Fruit fly (Drosophila melanogaster) whole organism, embryonic: ENCODE results near the gene Lrrk.
A peak's percentile ranks its signal among the peaks of the same experiment; 100 is the strongest.

Experiments
- CG11560 ChIP-seq: fragments of 200-800 bp; sonication (Bioruptor generic); IDR thresholded peaks from 3 replicates; pipeline ENCODE4 v1.3.6; 2022; ENCODE audit warnings: missing biosample characterization, missing genetic modification characterization
- CG11696 ChIP-seq: fragments of 200-800 bp; sonication (Bioruptor generic); IDR thresholded peaks from 2 replicates; pipeline ENCODE4 v1.3.6; 2022; ENCODE audit warnings: missing biosample characterization, missing genetic modification characterization
- CG14050 ChIP-seq: fragments of 200-800 bp; sonication (Bioruptor generic); IDR thresholded peaks from 3 replicates; pipeline ENCODE4 v1.3.6; 2022; ENCODE audit warnings: missing biosample characterization, missing genetic modification characterization
- CG15269 ChIP-seq: fragments of 200-800 bp; sonication (Bioruptor generic); optimal IDR thresholded peaks from 2 replicates; lab custom pipeline; 2018; ENCODE audit warnings: missing biosample characterization, mild to moderate bottlenecking, missing genetic modification characterization, moderate library complexity
- CG15514 ChIP-seq: fragments of 200-800 bp; sonication (Bioruptor generic); optimal IDR thresholded peaks from 3 replicates; lab custom pipeline; 2017; ENCODE audit warnings: missing biosample characterization, missing genetic modification characterization, mild to moderate bottlenecking, moderate library complexity, missing genetic modification reagents
- CG1602 ChIP-seq: fragments of 200-800 bp; sonication (Bioruptor generic); optimal IDR thresholded peaks from 3 replicates; lab custom pipeline; 2016; ENCODE audit warnings: missing biosample characterization, missing genetic modification characterization
- CG2202 ChIP-seq: fragments of 200-800 bp; sonication (Bioruptor generic); optimal IDR thresholded peaks from 2 replicates; lab custom pipeline; 2018; ENCODE audit warnings: missing biosample characterization, mild to moderate bottlenecking, missing genetic modification characterization
- CG2678 ChIP-seq: fragments of 200-800 bp; sonication (Bioruptor generic); optimal IDR thresholded peaks from 3 replicates; lab custom pipeline; 2019; ENCODE audit warnings: missing biosample characterization, mild to moderate bottlenecking, missing genetic modification characterization, moderate library complexity
- CG31388 ChIP-seq: fragments of 200-800 bp; sonication (Bioruptor generic); optimal IDR thresholded peaks from 2 replicates; lab custom pipeline; 2016; ENCODE audit warnings: missing biosample characterization, missing genetic modification characterization
- CG32772 ChIP-seq: fragments of 200-800 bp; sonication (Bioruptor generic); IDR thresholded peaks from 2 replicates; pipeline ENCODE4 v1.3.6; 2022; ENCODE audit warnings: missing biosample characterization, missing genetic modification characterization
- CG3281 ChIP-seq: fragments of 200-800 bp; sonication (Bioruptor generic); optimal IDR thresholded peaks from 3 replicates; lab custom pipeline; 2017; ENCODE audit warnings: missing biosample characterization, mild to moderate bottlenecking, missing genetic modification characterization
- CG42726 ChIP-seq: fragments of 200-800 bp; sonication (Bioruptor generic); IDR thresholded peaks from 2 replicates; pipeline ENCODE4 v1.3.6; 2022; ENCODE audit warnings: missing biosample characterization, missing genetic modification characterization; ENCODE audit not compliant: partially characterized antibody
- CG7357 ChIP-seq: fragments of 200-800 bp; sonication (Bioruptor generic); IDR thresholded peaks from 3 replicates; pipeline ENCODE4 v1.3.6; 2022; ENCODE audit warnings: missing biosample characterization, missing genetic modification characterization
- CG7556 ChIP-seq: fragments of 200-800 bp; sonication (Bioruptor generic); optimal IDR thresholded peaks from 2 replicates; lab custom pipeline; 2017; ENCODE audit warnings: missing biosample characterization, mild to moderate bottlenecking, missing genetic modification characterization
- Dad ChIP-seq: fragments of 200-800 bp; sonication (Bioruptor generic); optimal IDR thresholded peaks from 3 replicates; lab custom pipeline; 2016; ENCODE audit warnings: missing biosample characterization, missing genetic modification characterization
- Dek ChIP-seq: fragments of 200-800 bp; sonication (Bioruptor generic); optimal IDR thresholded peaks from 3 replicates; lab custom pipeline; 2019; ENCODE audit warnings: missing biosample characterization, mild to moderate bottlenecking, missing genetic modification characterization, moderate library complexity
- Dll ChIP-seq: fragments of 200-800 bp; sonication (Bioruptor generic); IDR thresholded peaks from 4 replicates; pipeline ENCODE4 v1.3.6; 2022; ENCODE audit warnings: missing biosample characterization, missing genetic modification characterization; ENCODE audit not compliant: partially characterized antibody
- ERR ChIP-seq: fragments of 200-800 bp; sonication (Bioruptor generic); optimal IDR thresholded peaks from 2 replicates; lab custom pipeline; 2016; ENCODE audit warnings: missing biosample characterization, missing genetic modification characterization
- Fer2 ChIP-seq: fragments of 200-800 bp; sonication (Bioruptor generic); optimal IDR thresholded peaks from 2 replicates; lab custom pipeline; 2018; ENCODE audit warnings: missing biosample characterization, mild to moderate bottlenecking, missing genetic modification characterization, moderate library complexity
- HLH3B ChIP-seq: fragments of 200-800 bp; sonication (Bioruptor generic); IDR thresholded peaks from 2 replicates; pipeline ENCODE4 v1.3.6; 2022; ENCODE audit warnings: missing biosample characterization, missing genetic modification characterization
- HLH4C ChIP-seq: fragments of 200-800 bp; sonication (Bioruptor generic); IDR thresholded peaks from 3 replicates; pipeline ENCODE4 v1.3.6; 2022; ENCODE audit warnings: missing biosample characterization, missing genetic modification characterization; ENCODE audit not compliant: partially characterized antibody
- Kr ChIP-seq: fragments of 200-800 bp; sonication (Bioruptor generic); optimal IDR thresholded peaks from 2 replicates; lab custom pipeline; 2017; ENCODE audit warnings: missing biosample characterization, mild to moderate bottlenecking, missing genetic modification characterization
- Mes4 ChIP-seq: fragments of 200-800 bp; sonication (Bioruptor generic); optimal IDR thresholded peaks from 2 replicates; lab custom pipeline; 2016; ENCODE audit warnings: missing biosample characterization, missing genetic modification characterization
- Oaz ChIP-seq: fragments of 200-800 bp; sonication (Bioruptor generic); IDR thresholded peaks from 2 replicates; pipeline ENCODE4 v1.3.6; 2022; ENCODE audit warnings: missing biosample characterization, missing genetic modification characterization
- Oli ChIP-seq: fragments of 200-800 bp; sonication (Bioruptor generic); optimal IDR thresholded peaks from 2 replicates; lab custom pipeline; 2018; ENCODE audit warnings: missing biosample characterization, mild to moderate bottlenecking, missing genetic modification characterization, moderate library complexity
- Opbp ChIP-seq: fragments of 200-800 bp; sonication (Bioruptor generic); IDR thresholded peaks from 3 replicates; pipeline ENCODE4 v1.3.6; 2022; ENCODE audit warnings: missing biosample characterization, missing genetic modification characterization; ENCODE audit not compliant: partially characterized antibody
- PHDP ChIP-seq: fragments of 200-800 bp; sonication (Bioruptor generic); optimal IDR thresholded peaks from 3 replicates; lab custom pipeline; 2018; ENCODE audit warnings: missing biosample characterization, mild to moderate bottlenecking, missing genetic modification characterization, moderate library complexity
- Ptx1 ChIP-seq: fragments of 200-800 bp; sonication (Bioruptor generic); IDR thresholded peaks from 2 replicates; pipeline ENCODE4 v1.3.6; 2022; ENCODE audit warnings: missing biosample characterization, missing genetic modification characterization
- amos ChIP-seq: fragments of 200-800 bp; sonication (Bioruptor generic); IDR thresholded peaks from 2 replicates; pipeline ENCODE4 v1.3.6; 2022; ENCODE audit warnings: missing biosample characterization, missing genetic modification characterization; ENCODE audit not compliant: partially characterized antibody
- br ChIP-seq: fragments of >200 bp; optimal IDR thresholded peaks from 2 replicates; lab custom pipeline; 2017
- cas ChIP-seq: fragments of 200-800 bp; sonication (Bioruptor generic); IDR thresholded peaks from 2 replicates; pipeline ENCODE4 v1.3.6; 2022; ENCODE audit warnings: missing biosample characterization, missing genetic modification characterization
- chn ChIP-seq: fragments of 200-800 bp; sonication (Bioruptor generic); optimal IDR thresholded peaks from 2 replicates; lab custom pipeline; 2016; ENCODE audit warnings: missing biosample characterization, missing genetic modification characterization
- crc ChIP-seq: fragments of 200-800 bp; sonication (Bioruptor generic); optimal IDR thresholded peaks from 2 replicates; lab custom pipeline; 2016; ENCODE audit warnings: missing biosample characterization, missing genetic modification characterization
- cwo ChIP-seq: fragments of 200-800 bp; sonication (Bioruptor generic); optimal IDR thresholded peaks from 3 replicates; lab custom pipeline; 2017; ENCODE audit warnings: missing biosample characterization, missing genetic modification characterization, mild to moderate bottlenecking, moderate library complexity, missing genetic modification reagents
- dati ChIP-seq: fragments of 200-800 bp; sonication (Bioruptor generic); IDR thresholded peaks from 2 replicates; pipeline ENCODE4 v1.3.6; 2022; ENCODE audit warnings: missing biosample characterization, missing genetic modification characterization
- dimm ChIP-seq: fragments of 200-800 bp; sonication (Bioruptor generic); IDR thresholded peaks from 2 replicates; pipeline ENCODE4 v1.3.6; 2022; ENCODE audit warnings: missing biosample characterization, missing genetic modification characterization
- disco-r ChIP-seq: fragments of 200-800 bp; sonication (Bioruptor generic); optimal IDR thresholded peaks from 2 replicates; lab custom pipeline; 2016; ENCODE audit warnings: missing biosample characterization, missing genetic modification characterization
- eyg ChIP-seq: fragments of 200-800 bp; sonication (Bioruptor generic); optimal IDR thresholded peaks from 3 replicates; lab custom pipeline; 2016; ENCODE audit warnings: missing biosample characterization, missing genetic modification characterization
- fd3F ChIP-seq: fragments of 200-800 bp; sonication (Bioruptor generic); optimal IDR thresholded peaks from 2 replicates; lab custom pipeline; 2018; ENCODE audit warnings: missing biosample characterization, mild to moderate bottlenecking, missing genetic modification characterization, moderate library complexity
- fu2 ChIP-seq: fragments of 200-800 bp; sonication (Bioruptor generic); optimal IDR thresholded peaks from 2 replicates; lab custom pipeline; 2016; ENCODE audit warnings: missing biosample characterization, missing genetic modification characterization
- lilli ChIP-seq: fragments of 200-800 bp; sonication (Bioruptor generic); optimal IDR thresholded peaks from 3 replicates; lab custom pipeline; 2016; ENCODE audit warnings: missing biosample characterization, missing genetic modification characterization
- maf-S ChIP-seq: fragments of 200-800 bp; sonication (Bioruptor generic); optimal IDR thresholded peaks from 2 replicates; lab custom pipeline; 2016; ENCODE audit warnings: missing biosample characterization, missing genetic modification characterization
- p53 ChIP-seq: fragments of 200-800 bp; sonication (Bioruptor generic); optimal IDR thresholded peaks from 2 replicates; lab custom pipeline; 2016; ENCODE audit warnings: missing biosample characterization, missing genetic modification characterization
- pros ChIP-seq: fragments of 200-800 bp; sonication (Bioruptor generic); optimal IDR thresholded peaks from 3 replicates; lab custom pipeline; 2019; ENCODE audit warnings: missing biosample characterization, mild to moderate bottlenecking, missing genetic modification characterization, moderate library complexity
- ranshi ChIP-seq: fragments of 200-800 bp; sonication (Bioruptor generic); IDR thresholded peaks from 2 replicates; pipeline ENCODE4 v1.3.6; 2022; ENCODE audit warnings: missing biosample characterization, missing genetic modification characterization
- rib ChIP-seq: fragments of 200-800 bp; sonication (Bioruptor generic); IDR thresholded peaks from 2 replicates; pipeline ENCODE4 v1.3.6; 2022; ENCODE audit warnings: missing biosample characterization, missing genetic modification characterization
- scrt ChIP-seq: fragments of 200-800 bp; sonication (Bioruptor generic); optimal IDR thresholded peaks from 2 replicates; lab custom pipeline; 2018; ENCODE audit warnings: missing biosample characterization, mild to moderate bottlenecking, missing genetic modification characterization, moderate library complexity
- slbo ChIP-seq: fragments of 200-800 bp; sonication (Bioruptor generic); IDR thresholded peaks from 2 replicates; pipeline ENCODE4 v1.3.6; 2022; ENCODE audit warnings: missing biosample characterization, missing genetic modification characterization
- stwl ChIP-seq: fragments of 200-800 bp; sonication (Bioruptor generic); optimal IDR thresholded peaks from 3 replicates; lab custom pipeline; 2018; ENCODE audit warnings: missing biosample characterization, mild to moderate bottlenecking, missing genetic modification characterization, moderate library complexity
- wdn ChIP-seq: fragments of 200-800 bp; sonication (Bioruptor generic); IDR thresholded peaks from 2 replicates; pipeline ENCODE4 v1.3.6; 2022; ENCODE audit warnings: missing biosample characterization, missing genetic modification characterization
- wor ChIP-seq: fragments of 200-800 bp; sonication (Bioruptor generic); IDR thresholded peaks from 2 replicates; pipeline ENCODE4 v1.3.6; 2022; ENCODE audit warnings: missing biosample characterization, missing genetic modification characterization

Gene Lrrk

DNA sequence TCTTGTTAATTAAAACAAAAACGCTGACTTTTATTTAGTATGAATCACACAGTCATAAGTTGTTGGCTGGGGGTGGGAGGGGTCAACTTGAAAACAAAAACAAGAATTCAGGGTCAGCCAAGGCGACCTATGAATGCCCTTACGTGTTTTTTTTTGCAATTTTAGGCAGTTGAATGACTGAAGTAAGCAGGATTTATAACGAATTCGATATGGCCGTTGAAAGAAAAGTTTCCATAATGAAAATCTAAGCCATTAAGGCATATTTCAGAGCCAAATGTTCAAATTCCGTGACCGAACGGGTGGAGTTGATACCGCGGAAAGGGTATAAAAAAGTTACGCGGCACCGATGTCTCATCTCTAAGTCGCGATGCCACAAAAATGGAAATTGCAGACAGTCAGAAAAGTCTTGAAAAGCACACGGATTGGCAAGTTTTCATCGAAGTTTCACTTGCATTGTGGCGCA is 1.3 kb upstream of the Lrrk start (continued):
- TF ChIP-seq cwo (GFP tag; lab: Kevin White, UChicago) (no peak), p53 (GFP tag; lab: Kevin White, UChicago) (peak; percentile 27), Opbp (GFP tag; lab: Robert Waterston, UW) (no peak), rib (GFP tag; lab: Robert Waterston, UW) (peak; percentile 49; the same call in 1 of the 2 replicates), dati (GFP tag; lab: Robert Waterston, UW) (0 out of 2 replicates have a peak, but pooled peaks have one; percentile 41), ERR (peak; percentile 54), HLH3B (GFP tag; lab: Robert Waterston, UW) (peak; percentile 46; the same call in 1 of the 2 replicates), slbo (GFP tag; lab: Robert Waterston, UW) (peak; percentile 73), amos (GFP tag; lab: Robert Waterston, UW) (no peak), stwl (no peak), cas (GFP tag; lab: Robert Waterston, UW) (peak; percentile 24; the same call in 1 of the 2 replicates), scrt (no peak), Dll (GFP tag; lab: Robert Waterston, UW) (no peak), fd3F (GFP tag; lab: Kevin White, UChicago) (peak; percentile 43), wor (peak; percentile 50), chn (peak; percentile 66), CG14050 (GFP tag; lab: Robert Waterston, UW) (no peak), CG32772 (peak; percentile 61), lilli (GFP tag; lab: Kevin White, UChicago) (peak; percentile 79), dimm (0 out of 2 replicates have a peak, but pooled peaks have one; percentile 13), CG1602 (GFP tag; lab: Kevin White, UChicago) (peak; percentile 59), CG7556 (GFP tag; lab: Kevin White, UChicago) (peak; percentile 20), CG42726 (GFP tag; lab: Robert Waterston, UW) (no peak), maf-S (peak; percentile 85), PHDP (no peak), Fer2 (no peak), Dad (GFP tag; lab: Kevin White, UChicago) (peak; percentile 61), CG2678 (tag; lab: Kevin White, UChicago) (no peak), Dek (tag; lab: Kevin White, UChicago) (no peak), CG15269 (tag; lab: Kevin White, UChicago) (no peak), CG3281 (GFP tag; lab: Kevin White, UChicago) (no peak), CG7357 (GFP tag; lab: Robert Waterston, UW) (peak; percentile 47; the same call in 1 of the 3 replicates), Ptx1 (peak; percentile 72), crc (GFP tag; lab: Kevin White, UChicago) (peak; percentile 58), Mes4 (GFP tag; lab: Kevin White, UChicago) (peak; percentile 71), Oli (tag; lab: Kevin White, UChicago) (no peak), CG2202 (peak; percentile 32), fu2 (GFP tag; lab: Kevin White, UChicago) (peak; percentile 67), disco-r (GFP tag; lab: Kevin White, UChicago) (peak; percentile 67), pros (GFP tag; lab: Kevin White, UChicago) (no peak), ranshi (GFP tag; lab: Robert Waterston, UW) (peak; percentile 67), CG11560 (tag; lab: Robert Waterston, UW) (peak; percentile 38; the same call in 1 of the 3 replicates), HLH4C (GFP tag; lab: Robert Waterston, UW) (no peak), Kr (GFP tag; lab: Kevin White, UChicago) (peak; percentile 14), wdn (GFP tag; lab: Robert Waterston, UW) (0 out of 2 replicates have a peak, but pooled peaks have one; percentile 12), Oaz (GFP tag; lab: Robert Waterston, UW) (0 out of 2 replicates have a peak, but pooled peaks have one; percentile 6), CG31388 (no peak), CG15514 (no peak), br (no peak), eyg (GFP tag; lab: Kevin White, UChicago) (peak; percentile 30), CG11696 (GFP tag; lab: Robert Waterston, UW) (no peak)
